Fruit fly (Drosophila melanogaster) whole organism, larva: ENCODE results near the gene eEF1alpha2.
A peak's percentile ranks its signal among the peaks of the same experiment; 100 is the strongest.

Experiments
- noc ChIP-seq: fragments of 200-800 bp; sonication (Bioruptor generic); optimal IDR thresholded peaks from 3 replicates; lab custom pipeline; 2019; ENCODE audit warnings: missing biosample characterization, mild to moderate bottlenecking, missing genetic modification characterization, moderate library complexity

The eEF1alpha2 gene

DNA sequence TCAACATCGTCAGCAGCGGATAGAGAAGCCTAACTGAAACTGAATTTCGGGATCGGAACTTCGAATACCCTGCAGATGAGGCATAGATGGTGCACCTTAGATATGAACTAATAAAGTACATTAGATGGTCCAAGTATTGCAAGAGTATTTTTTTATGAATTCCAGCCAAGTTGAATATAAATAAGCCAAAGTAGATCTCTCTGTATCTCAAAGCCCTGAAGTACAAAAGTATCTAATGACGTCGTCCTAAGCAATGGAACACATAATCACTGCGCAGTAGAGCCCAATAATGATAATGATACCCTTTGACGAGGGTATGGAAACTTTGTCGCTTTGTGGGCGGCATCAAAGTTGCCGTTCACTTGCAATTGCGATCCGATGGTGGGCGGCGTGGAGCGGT is 28.5 kb upstream of the eEF1alpha2 start:
- no peak for TF ChIP-seq noc (tag; lab: Kevin White, UChicago)

DNA sequence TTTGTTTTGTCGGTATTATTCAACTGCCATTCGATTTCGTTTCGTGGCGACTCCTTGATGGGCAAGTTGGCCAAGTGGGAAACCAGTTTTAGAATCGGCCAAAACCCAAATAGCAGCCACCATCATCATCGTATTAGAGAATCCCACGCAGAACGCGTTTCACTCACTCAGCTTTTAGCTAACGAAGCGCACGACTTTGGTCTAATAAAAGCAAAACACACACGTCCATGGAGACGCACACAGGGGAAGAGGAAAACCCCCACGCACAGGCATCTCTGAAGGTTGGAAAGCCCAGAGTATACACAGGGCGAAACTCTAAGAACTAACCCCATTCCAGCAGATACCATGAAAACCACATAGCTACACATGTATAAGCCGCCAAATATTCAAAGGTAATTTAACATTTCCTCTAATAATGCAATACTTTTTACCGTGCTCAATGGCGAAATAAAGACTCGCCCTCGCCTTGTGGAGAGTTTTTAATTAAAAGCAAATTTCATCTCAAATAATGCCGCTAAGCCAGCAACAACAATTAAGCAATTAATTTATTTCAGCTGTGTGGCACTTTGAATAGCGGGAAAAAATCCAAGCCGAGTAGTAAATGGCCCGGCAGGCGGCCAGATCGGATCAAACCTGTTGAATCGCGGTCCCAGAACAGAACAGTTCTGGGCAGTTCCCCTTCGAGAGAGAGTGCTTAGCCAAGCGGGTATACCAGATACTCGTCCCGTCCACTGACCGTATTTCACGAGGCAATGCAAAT is 26.8 kb upstream of the eEF1alpha2 start:
- no peak for TF ChIP-seq noc (tag; lab: Kevin White, UChicago)

dm6 chr3R:31712585-31712984 is 25.7 kb upstream of the eEF1alpha2 start:
- no peak for TF ChIP-seq noc (tag; lab: Kevin White, UChicago)

dm6 chr3R:31713306-31714123 is 24.8 kb upstream of the eEF1alpha2 start, which contains the start of gene ttk:
TSS of gene ttk (plus strand) at chr3R:31713867.
- no peak for TF ChIP-seq noc (tag; lab: Kevin White, UChicago)

- peak; percentile 11 for TF ChIP-seq noc (tag; lab: Kevin White, UChicago)
These were observed 23.2 kb upstream of the eEF1alpha2 start for dm6 chr3R:31714876-31715712.

DNA sequence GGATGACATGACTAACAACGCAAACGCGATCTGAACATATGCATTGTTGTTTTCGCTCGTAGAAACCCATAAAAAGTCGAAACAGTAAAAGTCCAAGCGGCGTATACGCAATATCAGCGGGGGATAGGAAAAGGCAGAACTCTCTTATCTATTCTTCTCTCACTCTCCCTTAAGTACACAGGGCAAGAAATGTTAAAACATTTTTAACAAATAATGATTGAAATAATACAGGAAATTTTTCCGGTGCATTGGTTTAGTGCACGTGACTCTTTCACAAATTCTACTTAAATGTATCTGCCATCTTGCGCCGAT is 22.6 kb upstream of the eEF1alpha2 start:
- TF ChIP-seq noc (tag; lab: Kevin White, UChicago) = no peak

- no peak for TF ChIP-seq noc (tag; lab: Kevin White, UChicago)
These were observed 22.0 kb upstream of the eEF1alpha2 start for dm6 chr3R:31716265-31716664.

DNA sequence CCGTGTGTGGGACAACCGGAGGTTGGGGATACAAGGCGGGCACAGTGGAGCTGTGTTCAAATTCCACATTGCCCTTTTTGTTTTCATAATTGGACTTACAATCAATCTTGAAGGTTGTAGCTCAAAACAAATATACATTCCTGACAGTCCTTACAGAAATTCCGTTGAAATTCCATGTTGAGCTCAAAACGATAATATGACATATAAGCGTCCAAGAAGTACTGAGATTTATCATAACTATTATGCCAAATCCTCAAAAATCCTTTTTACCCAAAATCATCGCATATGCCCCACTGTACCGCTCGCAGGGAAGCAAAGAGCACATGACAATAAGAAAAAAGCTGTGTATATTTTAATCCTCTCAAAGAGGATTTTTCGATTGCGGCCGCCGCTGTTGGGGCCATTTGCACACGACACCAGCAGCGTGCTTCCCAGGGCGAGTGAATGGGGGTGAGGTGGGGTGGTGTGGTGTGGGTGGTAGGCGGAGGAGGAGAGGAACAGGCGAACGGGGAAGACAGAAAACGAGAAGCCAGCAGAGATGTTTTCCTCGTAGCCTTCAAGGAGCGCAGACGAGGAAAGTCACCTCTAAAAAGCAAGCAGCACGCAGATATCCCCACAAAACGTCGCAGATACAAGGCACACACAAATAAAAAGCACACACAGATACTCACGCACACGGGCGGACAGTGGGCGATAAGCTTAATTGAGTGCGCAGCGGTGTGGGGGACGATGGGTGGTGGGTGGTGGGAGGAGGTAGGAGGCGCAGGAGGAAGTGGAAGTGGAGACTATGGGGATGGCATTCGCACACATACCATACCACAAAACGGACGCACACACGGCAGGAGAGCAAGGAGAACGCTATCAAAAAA is 20.7 kb upstream of the eEF1alpha2 start:
- TF ChIP-seq noc (tag; lab: Kevin White, UChicago) = peak; percentile 10

- TF ChIP-seq noc (tag; lab: Kevin White, UChicago) = no peak
These were observed 20.1 kb upstream of the eEF1alpha2 start for dm6 chr3R:31718168-31718565.

DNA sequence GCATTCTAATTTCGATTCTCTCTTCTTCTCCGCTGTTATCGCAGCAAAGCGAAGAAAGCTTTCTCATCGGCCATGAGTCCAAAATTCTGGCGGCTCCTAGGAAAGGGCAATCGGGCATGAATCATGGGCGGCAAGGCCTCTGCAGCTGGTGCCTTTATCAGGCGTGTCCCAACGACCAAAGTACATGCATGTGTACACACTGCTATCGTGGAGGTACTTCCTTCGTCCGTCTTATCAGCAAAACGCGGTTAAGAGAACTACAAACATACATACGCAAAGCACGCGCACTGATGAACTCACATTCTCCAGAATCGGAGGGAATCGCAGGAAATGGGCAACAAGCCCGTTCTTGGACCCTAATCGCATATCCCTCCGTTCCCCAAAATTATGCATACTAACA is 19.3 kb upstream of the eEF1alpha2 start:
- no peak for TF ChIP-seq noc (tag; lab: Kevin White, UChicago)

DNA sequence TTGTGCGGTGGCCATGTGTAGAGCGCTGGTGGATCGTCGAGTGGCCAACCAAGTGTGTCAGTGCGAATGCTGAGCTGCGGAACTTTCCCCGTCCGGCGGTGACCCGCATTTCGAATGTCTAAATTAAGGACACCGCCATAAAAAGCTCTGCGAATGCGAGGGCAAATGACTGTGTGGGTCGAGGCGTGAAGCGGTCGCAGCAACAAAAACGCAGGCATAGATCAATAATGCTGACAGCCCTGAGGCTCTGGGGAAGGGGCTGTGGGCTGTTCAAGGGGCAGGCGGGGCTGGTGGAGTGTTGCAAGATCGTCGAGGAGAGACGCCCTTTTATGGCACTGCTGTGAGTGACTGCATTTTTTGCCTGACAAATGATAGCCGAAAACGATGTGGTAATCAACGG is 18.8 kb upstream of the eEF1alpha2 start:
- no peak for TF ChIP-seq noc (tag; lab: Kevin White, UChicago)

DNA sequence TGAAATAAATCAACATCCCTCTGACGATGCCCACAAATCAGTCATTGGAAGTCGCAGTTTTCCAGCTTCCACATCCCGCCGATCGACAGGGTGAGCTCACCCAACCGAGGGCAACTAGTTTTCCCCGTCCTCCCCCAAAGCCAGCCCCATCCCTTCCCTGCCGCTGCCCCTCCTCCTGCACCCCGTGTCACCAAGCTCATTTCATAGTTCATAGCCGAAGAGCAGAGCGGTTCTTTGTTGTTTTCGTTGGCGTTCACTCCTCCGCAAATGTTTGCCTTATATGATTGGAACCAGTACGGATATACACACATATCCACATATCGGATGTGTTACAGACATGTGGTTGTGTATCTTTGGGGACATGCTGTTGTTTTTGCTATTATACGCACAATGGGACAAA is 18.2 kb upstream of the eEF1alpha2 start:
- no peak for TF ChIP-seq noc (tag; lab: Kevin White, UChicago)

DNA sequence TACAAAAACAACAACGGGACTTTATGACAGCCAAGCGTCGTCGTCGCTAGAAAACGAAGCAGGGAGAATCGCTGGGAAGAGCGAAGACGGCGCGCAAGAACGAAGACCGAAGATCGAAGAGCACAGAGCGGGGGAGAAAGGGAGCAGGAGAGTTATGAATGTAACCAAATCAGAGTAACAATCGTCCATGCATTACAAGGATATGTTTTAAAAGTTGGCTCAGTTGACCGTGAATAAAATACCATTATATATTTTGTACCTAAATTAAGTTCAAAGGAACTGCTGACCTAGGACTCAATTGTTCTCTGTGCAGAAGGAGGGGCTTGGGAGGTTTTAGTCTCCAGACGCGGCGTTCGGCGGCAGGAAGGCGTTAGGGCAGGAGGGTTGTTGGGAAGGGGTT is 16.8 kb upstream of the eEF1alpha2 start:
- TF ChIP-seq noc (tag; lab: Kevin White, UChicago) = peak; percentile 5

DNA sequence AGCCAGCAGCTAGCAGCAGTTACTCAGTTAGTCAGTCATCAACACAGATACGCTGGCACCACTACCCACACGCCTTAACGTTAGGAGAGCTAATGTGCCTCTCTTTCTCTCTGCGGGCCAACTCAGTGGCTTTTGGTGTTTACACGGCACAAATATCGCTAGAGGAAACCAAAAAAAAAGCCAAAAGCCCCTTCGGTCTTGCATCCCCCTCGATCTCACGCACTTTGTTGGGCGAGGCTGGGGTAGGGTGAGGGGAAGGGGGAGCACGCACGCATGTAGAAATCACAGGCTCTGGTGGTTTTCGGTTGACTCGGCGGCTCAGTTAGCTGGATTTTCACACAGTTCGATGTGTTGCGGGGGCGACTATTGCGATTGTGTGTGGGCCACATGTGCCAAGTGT is 16.3 kb upstream of the eEF1alpha2 start:
- no peak for TF ChIP-seq noc (tag; lab: Kevin White, UChicago)
